Fruit fly (Drosophila melanogaster) whole organism, embryonic: ENCODE measurements around the gene CG14196.

ENCODE experiments used
- ATbp ChIP-seq: fragments of 200-800 bp; sonication (Bioruptor generic); optimal IDR thresholded peaks from 2 replicates; lab custom pipeline; 2017; ENCODE audit warnings: missing biosample characterization, mild to moderate bottlenecking, missing genetic modification characterization, missing genetic modification reagents
- BEAF-32 ChIP-seq: fragments of 200-800 bp; sonication (Bioruptor generic); optimal IDR thresholded peaks from 3 replicates; lab custom pipeline; 2017; ENCODE audit warnings: missing biosample characterization, missing genetic modification characterization, mild to moderate bottlenecking, moderate library complexity, missing genetic modification reagents
- Bdp1 ChIP-seq: fragments of 200-800 bp; sonication (Bioruptor generic); optimal IDR thresholded peaks from 3 replicates; lab custom pipeline; 2016; ENCODE audit warnings: missing biosample characterization, missing genetic modification characterization
- Bgb ChIP-seq: fragments of 200-800 bp; sonication (Bioruptor generic); IDR thresholded peaks from 2 replicates; pipeline ENCODE4 v1.3.6; 2022; ENCODE audit warnings: missing biosample characterization, missing genetic modification characterization; ENCODE audit not compliant: partially characterized antibody
- CG10543 ChIP-seq: fragments of 200-800 bp; sonication (Bioruptor generic); optimal IDR thresholded peaks from 3 replicates; lab custom pipeline; 2017; ENCODE audit warnings: missing biosample characterization, mild to moderate bottlenecking, missing genetic modification characterization, moderate library complexity
- CG11504 ChIP-seq: fragments of 200-800 bp; sonication (Bioruptor generic); optimal IDR thresholded peaks from 3 replicates; lab custom pipeline; 2019; ENCODE audit warnings: missing biosample characterization, mild to moderate bottlenecking, missing genetic modification characterization, moderate library complexity
- CG11696 ChIP-seq: fragments of 200-800 bp; sonication (Bioruptor generic); IDR thresholded peaks from 2 replicates; pipeline ENCODE4 v1.3.6; 2022; ENCODE audit warnings: missing biosample characterization, missing genetic modification characterization
- CG12155 ChIP-seq: fragments of 200-800 bp; sonication (Bioruptor generic); optimal IDR thresholded peaks from 3 replicates; lab custom pipeline; 2016; ENCODE audit warnings: missing biosample characterization, missing genetic modification characterization
- CG12219 ChIP-seq: fragments of 200-800 bp; sonication (Bioruptor generic); optimal IDR thresholded peaks from 3 replicates; lab custom pipeline; 2018; ENCODE audit warnings: missing biosample characterization, mild to moderate bottlenecking, missing genetic modification characterization
- CG12659 ChIP-seq: fragments of 200-800 bp; sonication (Bioruptor generic); optimal IDR thresholded peaks from 3 replicates; lab custom pipeline; 2017; ENCODE audit warnings: mild to moderate bottlenecking, missing biosample characterization, missing genetic modification reagents, missing genetic modification characterization
- CG13775 ChIP-seq: fragments of 200-800 bp; sonication (Bioruptor generic); optimal IDR thresholded peaks from 3 replicates; lab custom pipeline; 2017; ENCODE audit warnings: missing biosample characterization, mild to moderate bottlenecking, missing genetic modification characterization
- CG14860 ChIP-seq: fragments of 200-800 bp; sonication (Bioruptor generic); IDR thresholded peaks from 3 replicates; pipeline ENCODE4 v1.3.6; 2022; ENCODE audit warnings: missing biosample characterization, missing genetic modification characterization; ENCODE audit not compliant: partially characterized antibody
- CG15269 ChIP-seq: fragments of 200-800 bp; sonication (Bioruptor generic); optimal IDR thresholded peaks from 2 replicates; lab custom pipeline; 2018; ENCODE audit warnings: missing biosample characterization, mild to moderate bottlenecking, missing genetic modification characterization, moderate library complexity
- CG2120 ChIP-seq: fragments of 200-800 bp; sonication (Bioruptor generic); optimal IDR thresholded peaks from 3 replicates; lab custom pipeline; 2016; ENCODE audit warnings: missing biosample characterization, missing genetic modification characterization
- CG2199 ChIP-seq: fragments of 200-800 bp; sonication (Bioruptor generic); IDR thresholded peaks from 3 replicates; pipeline ENCODE4 v1.3.6; 2022; ENCODE audit warnings: missing biosample characterization, missing genetic modification characterization
- CG32767 ChIP-seq: fragments of 200-800 bp; sonication (Bioruptor generic); IDR thresholded peaks from 2 replicates; pipeline ENCODE4 v1.3.6; 2022; ENCODE audit warnings: missing biosample characterization, missing genetic modification characterization
- CG32772 ChIP-seq: fragments of 200-800 bp; sonication (Bioruptor generic); IDR thresholded peaks from 2 replicates; pipeline ENCODE4 v1.3.6; 2022; ENCODE audit warnings: missing biosample characterization, missing genetic modification characterization
- CG3726 ChIP-seq: fragments of 200-800 bp; sonication (Bioruptor generic); IDR thresholded peaks from 3 replicates; pipeline ENCODE4, ENCODE4 v1.3.6; 2022; ENCODE audit warnings: missing biosample characterization, missing genetic modification characterization
- CG42726 ChIP-seq: fragments of 200-800 bp; sonication (Bioruptor generic); IDR thresholded peaks from 2 replicates; pipeline ENCODE4 v1.3.6; 2022; ENCODE audit warnings: missing biosample characterization, missing genetic modification characterization; ENCODE audit not compliant: partially characterized antibody
- CG4424 ChIP-seq: fragments of 200-800 bp; sonication (Bioruptor generic); optimal IDR thresholded peaks from 3 replicates; lab custom pipeline; 2016; ENCODE audit warnings: missing biosample characterization, missing genetic modification characterization
- CG4820 ChIP-seq: fragments of 200-800 bp; sonication (Bioruptor generic); optimal IDR thresholded peaks from 3 replicates; lab custom pipeline; 2016; ENCODE audit warnings: missing biosample characterization, missing genetic modification characterization
- CG7963 ChIP-seq: fragments of 200-800 bp; sonication (Bioruptor generic); IDR thresholded peaks from 3 replicates; pipeline ENCODE4 v1.3.6; 2022; ENCODE audit warnings: missing biosample characterization, missing genetic modification characterization; ENCODE audit not compliant: partially characterized antibody
- CG7987 ChIP-seq: fragments of 200-800 bp; sonication (Bioruptor generic); optimal IDR thresholded peaks from 2 replicates; lab custom pipeline; 2018; ENCODE audit warnings: missing biosample characterization, mild to moderate bottlenecking, missing genetic modification characterization, moderate library complexity
- Myb ChIP-seq: fragments of 200-800 bp; sonication (Bioruptor generic); optimal IDR thresholded peaks from 2 replicates; lab custom pipeline; 2016; ENCODE audit warnings: missing biosample characterization, missing genetic modification characterization
- NC2β ChIP-seq: fragments of 200-800 bp; sonication (Bioruptor generic); optimal IDR thresholded peaks from 2 replicates; lab custom pipeline; 2016; ENCODE audit warnings: missing biosample characterization, missing genetic modification characterization
- Six4 ChIP-seq: fragments of 200-800 bp; sonication (Bioruptor generic); optimal IDR thresholded peaks from 2 replicates; lab custom pipeline; 2016; ENCODE audit warnings: missing biosample characterization, missing genetic modification characterization
- Taf1 ChIP-seq: fragments of 200-800 bp; sonication (Bioruptor generic); IDR thresholded peaks from 2 replicates; pipeline ENCODE4 v1.3.6; 2022; ENCODE audit warnings: missing biosample characterization, missing genetic modification characterization
- Trl ChIP-seq, 3 experiments: fragments of >200 bp in 2 of 3; fragments of 200-800 bp in 1 of 3; sonication (Bioruptor generic) in 1 of 3; optimal IDR thresholded peaks; 2 replicates in 1 of 3; 3 replicates in 2 of 3; lab custom pipeline; 2016 to 2017; ENCODE audit warnings: missing biosample characterization in 1 of 3, missing genetic modification characterization in 1 of 3
- abd-A ChIP-seq: fragments of 200-800 bp; sonication (Bioruptor generic); optimal IDR thresholded peaks from 3 replicates; lab custom pipeline; 2019; ENCODE audit warnings: missing biosample characterization, mild to moderate bottlenecking, missing genetic modification characterization, moderate library complexity
- bab2 ChIP-seq: fragments of 200-800 bp; sonication (Bioruptor generic); optimal IDR thresholded peaks from 2 replicates; lab custom pipeline; 2016; ENCODE audit warnings: missing biosample characterization, missing genetic modification characterization
- croc ChIP-seq: fragments of 200-800 bp; sonication (Bioruptor generic); conservative IDR thresholded peaks from 3 replicates; pipeline ENCODE4 v1.3.6; 2022; ENCODE audit warnings: missing biosample characterization, missing genetic modification characterization
- da ChIP-seq: fragments of 200-800 bp; sonication (Bioruptor generic); optimal IDR thresholded peaks from 2 replicates; lab custom pipeline; 2016; ENCODE audit warnings: missing biosample characterization, missing genetic modification characterization
- emc ChIP-seq: fragments of 200-800 bp; sonication (Bioruptor generic); optimal IDR thresholded peaks from 2 replicates; lab custom pipeline; 2016; ENCODE audit warnings: missing biosample characterization, missing genetic modification characterization
- ewg ChIP-seq: fragments of 200-800 bp; sonication (Bioruptor generic); optimal IDR thresholded peaks from 3 replicates; lab custom pipeline; 2017; ENCODE audit warnings: mild to moderate bottlenecking, missing biosample characterization, missing genetic modification reagents, missing genetic modification characterization
- grau ChIP-seq: fragments of 200-800 bp; optimal IDR thresholded peaks from 3 replicates; lab custom pipeline; 2019; ENCODE audit warnings: missing biosample characterization, mild to moderate bottlenecking, missing genetic modification characterization, moderate library complexity
- gt ChIP-seq: fragments of 200-800 bp; sonication (Bioruptor generic); IDR thresholded peaks from 2 replicates; pipeline ENCODE4 v1.3.6; 2022; ENCODE audit warnings: missing biosample characterization, missing genetic modification characterization
- jigr1 ChIP-seq: fragments of 200-800 bp; sonication (Bioruptor generic); IDR thresholded peaks from 3 replicates; pipeline ENCODE4 v1.3.6; 2022; ENCODE audit warnings: missing biosample characterization, missing genetic modification characterization
- lab ChIP-seq: fragments of 200-800 bp; sonication (Bioruptor generic); optimal IDR thresholded peaks from 3 replicates; lab custom pipeline; 2017; ENCODE audit warnings: missing biosample characterization, missing genetic modification characterization, mild to moderate bottlenecking, moderate library complexity, missing genetic modification reagents
- lbe ChIP-seq: fragments of 200-800 bp; sonication (Bioruptor generic); optimal IDR thresholded peaks from 2 replicates; lab custom pipeline; 2016; ENCODE audit warnings: missing biosample characterization, mild to moderate bottlenecking, missing genetic modification characterization
- luna ChIP-seq: fragments of 200-800 bp; sonication (Bioruptor generic); optimal IDR thresholded peaks from 2 replicates; lab custom pipeline; 2016; ENCODE audit warnings: missing biosample characterization, missing genetic modification characterization
- mld ChIP-seq: fragments of 200-800 bp; sonication (Bioruptor generic); IDR thresholded peaks from 3 replicates; pipeline ENCODE4 v1.3.6; 2022; ENCODE audit warnings: missing biosample characterization, missing genetic modification characterization; ENCODE audit not compliant: partially characterized antibody
- oc ChIP-seq: fragments of 200-800 bp; sonication (Bioruptor generic); optimal IDR thresholded peaks from 2 replicates; lab custom pipeline; 2018; ENCODE audit warnings: missing biosample characterization, mild to moderate bottlenecking, missing genetic modification characterization, moderate library complexity
- p53 ChIP-seq: fragments of 200-800 bp; sonication (Bioruptor generic); optimal IDR thresholded peaks from 2 replicates; lab custom pipeline; 2016; ENCODE audit warnings: missing biosample characterization, missing genetic modification characterization
- peb ChIP-seq: fragments of 200-800 bp; sonication (Bioruptor generic); IDR thresholded peaks from 2 replicates; pipeline ENCODE4 v1.3.6; 2022; ENCODE audit warnings: missing biosample characterization, missing genetic modification characterization
- pfk ChIP-seq: fragments of 200-800 bp; sonication (Bioruptor generic); optimal IDR thresholded peaks from 2 replicates; lab custom pipeline; 2018; ENCODE audit warnings: missing biosample characterization, mild to moderate bottlenecking, missing genetic modification characterization, moderate library complexity
- ranshi ChIP-seq: fragments of 200-800 bp; sonication (Bioruptor generic); IDR thresholded peaks from 2 replicates; pipeline ENCODE4 v1.3.6; 2022; ENCODE audit warnings: missing biosample characterization, missing genetic modification characterization
- repo ChIP-seq: fragments of 200-800 bp; sonication (Bioruptor generic); optimal IDR thresholded peaks from 2 replicates; lab custom pipeline; 2016; ENCODE audit warnings: missing biosample characterization, missing genetic modification characterization
- rib ChIP-seq: fragments of 200-800 bp; sonication (Bioruptor generic); IDR thresholded peaks from 2 replicates; pipeline ENCODE4 v1.3.6; 2022; ENCODE audit warnings: missing biosample characterization, missing genetic modification characterization
- twi ChIP-seq: fragments of 200-800 bp; optimal IDR thresholded peaks from 2 replicates; lab custom pipeline; 2019; ENCODE audit warnings: missing biosample characterization, mild to moderate bottlenecking, missing genetic modification characterization, moderate library complexity
- unpg ChIP-seq: fragments of 200-800 bp; sonication (Bioruptor generic); optimal IDR thresholded peaks from 3 replicates; lab custom pipeline; 2018; ENCODE audit warnings: missing biosample characterization, mild to moderate bottlenecking, missing genetic modification characterization, moderate library complexity
- usp ChIP-seq: fragments of >200 bp; optimal IDR thresholded peaks from 2 replicates; lab custom pipeline; 2017; ENCODE audit warnings: missing biosample characterization, missing genetic modification characterization

Gene CG14196

DNA sequence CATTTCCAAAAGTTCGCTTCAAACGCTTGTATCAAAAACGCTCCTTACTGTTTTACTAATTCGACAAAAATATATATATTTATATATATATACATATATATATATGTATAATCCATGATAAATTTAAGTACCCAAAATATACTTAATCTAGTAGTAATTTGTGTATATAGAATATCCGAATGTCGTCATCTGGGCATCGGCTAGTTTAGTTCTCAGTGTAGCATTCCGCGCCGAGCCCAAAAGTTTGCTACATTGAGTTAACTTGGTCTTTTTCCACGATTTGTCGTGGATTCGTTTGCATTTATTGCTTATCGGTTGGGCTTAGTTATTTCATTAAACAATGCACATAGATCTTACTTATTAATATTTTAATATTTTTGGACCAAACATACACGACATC lies 39.6 kb upstream of the CG14196 start (continued):
- TF ChIP-seq CG10543 (GFP tag; lab: Kevin White, UChicago) (no peak), emc (GFP tag; lab: Kevin White, UChicago) (no peak), usp (no peak), grau (tag; lab: Kevin White, UChicago) (peak; percentile 26), Bgb (no peak), Trl (optimal IDR thresholded peaks at IDR 0.05; lab: Kevin White, UChicago) (no peak), Trl (GFP tag; optimal IDR thresholded peaks at IDR 0.05; lab: Kevin White, UChicago) (no peak), CG13775 (GFP tag; lab: Kevin White, UChicago) (peak; percentile 24), CG12155 (GFP tag; lab: Kevin White, UChicago) (peak; percentile 9), CG15269 (tag; lab: Kevin White, UChicago) (peak; percentile 41), CG12219 (GFP tag; lab: Kevin White, UChicago) (peak; percentile 5), CG7987 (GFP tag; lab: Kevin White, UChicago) (no peak), oc (tag; lab: Kevin White, UChicago) (no peak), repo (GFP tag; lab: Kevin White, UChicago) (no peak), da (GFP tag; lab: Kevin White, UChicago) (no peak), ewg (GFP tag; lab: Kevin White, UChicago) (no peak), twi (no peak), mld (GFP tag; lab: Robert Waterston, UW) (no peak), Bdp1 (GFP tag; lab: Kevin White, UChicago) (no peak), CG42726 (GFP tag; lab: Robert Waterston, UW) (no peak), p53 (GFP tag; lab: Kevin White, UChicago) (no peak), BEAF-32 (no peak), CG32767 (GFP tag; lab: Robert Waterston, UW) (no peak), bab2 (GFP tag; lab: Kevin White, UChicago) (no peak), lbe (no peak), luna (GFP tag; lab: Kevin White, UChicago) (no peak), CG11696 (GFP tag; lab: Robert Waterston, UW) (no peak), CG2120 (peak; percentile 44), NC2β (GFP tag; lab: Kevin White, UChicago) (no peak), lab (GFP tag; lab: Kevin White, UChicago) (peak; percentile 37), croc (GFP tag; lab: Robert Waterston, UW) (no peak), abd-A (no peak), CG32772 (GFP tag; lab: Robert Waterston, UW) (no peak), Taf1 (GFP tag; lab: Robert Waterston, UW) (no peak), Six4 (GFP tag; lab: Kevin White, UChicago) (no peak), CG7963 (no peak), CG2199 (no peak), CG4424 (peak; percentile 1), ranshi (GFP tag; lab: Robert Waterston, UW) (no peak), unpg (GFP tag; lab: Kevin White, UChicago) (peak; percentile 53), jigr1 (GFP tag; lab: Robert Waterston, UW) (no peak), rib (no peak), CG12659 (peak; percentile 23), CG4820 (GFP tag; lab: Kevin White, UChicago) (no peak), CG14860 (GFP tag; lab: Robert Waterston, UW) (no peak), Myb (no peak), ATbp (peak; percentile 32), CG3726 (GFP tag; lab: Robert Waterston, UW) (no peak), CG11504 (no peak), gt (GFP tag; lab: Robert Waterston, UW) (no peak), peb (no peak), pfk (GFP tag; lab: Kevin White, UChicago) (no peak)
